Worm (Caenorhabditis elegans) whole organism, L4 larva: ENCODE results near the gene tag-342.
A peak's percentile ranks its signal among the peaks of the same experiment; 100 is the strongest.
"Not testable (repeated sequence)": the region's sequence is repeated elsewhere in the genome, so short reads cannot be mapped to it uniquely, and the experiment has no call there.

ENCODE experiments used
- D1046.2 ChIP-seq: fragments of 200-800 bp; sonication (Bioruptor generic); IDR thresholded peaks from 2 replicates; pipeline ENCODE4 v1.3.6; 2022; ENCODE audit warnings: missing genetic modification characterization, missing compliant biosample characterization
- F26F4.8 ChIP-seq: fragments of 200-800 bp; sonication (Bioruptor generic); conservative IDR thresholded peaks from 2 replicates; pipeline ENCODE4 v1.3.6; 2022; ENCODE audit warnings: missing genetic modification characterization, missing compliant biosample characterization
- Y105C5A.15 ChIP-seq: fragments of 200-800 bp; sonication (Bioruptor generic); IDR thresholded peaks from 2 replicates; pipeline ENCODE4 v1.3.6; 2022; ENCODE audit warnings: missing genetic modification characterization, missing compliant biosample characterization
- Y48G9A.11 ChIP-seq: fragments of 200-800 bp; sonication (Bioruptor generic); IDR thresholded peaks from 2 replicates; pipeline ENCODE4 v1.3.6; 2022; ENCODE audit warnings: missing genetic modification reagents, missing genetic modification characterization, missing compliant biosample characterization
- Y5F2A.4 ChIP-seq: fragments of 200-800 bp; sonication (Bioruptor generic); optimal IDR thresholded peaks from 2 replicates; lab custom pipeline; 2018; ENCODE audit warnings: mild to moderate bottlenecking, missing genetic modification characterization, missing compliant biosample characterization
- Y75B8A.6 ChIP-seq: fragments of 200-800 bp; sonication (Bioruptor generic); IDR thresholded peaks from 2 replicates; pipeline ENCODE4 v1.3.6; 2022; ENCODE audit warnings: missing genetic modification reagents, missing genetic modification characterization, missing compliant biosample characterization
- aha-1 ChIP-seq: fragments of 150-350 bp; peaks from one replicate; lab custom pipeline; 2014; ENCODE audit warnings: missing biosample characterization, missing genetic modification characterization
- aly-2 ChIP-seq: sonication (generic microtip); optimal IDR thresholded peaks from 2 replicates; lab custom pipeline; 2018; ENCODE audit warnings: missing biosample characterization, missing genetic modification characterization
- ceh-28 ChIP-seq: fragments of 150-350 bp; optimal IDR thresholded peaks from 2 replicates; lab custom pipeline; 2014; ENCODE audit warnings: missing biosample characterization, missing genetic modification reagents, missing genetic modification characterization
- ceh-44 ChIP-seq: fragments of 200-800 bp; sonication (Bioruptor generic); IDR thresholded peaks from 2 replicates; pipeline ENCODE4 v1.3.6; 2022; ENCODE audit warnings: missing genetic modification reagents, missing genetic modification characterization, missing compliant biosample characterization
- ctbp-1 ChIP-seq: fragments of 200-800 bp; sonication (Bioruptor generic); IDR thresholded peaks from 2 replicates; pipeline ENCODE4 v1.3.6; 2022; ENCODE audit warnings: missing genetic modification reagents, missing genetic modification characterization, missing compliant biosample characterization
- daf-12 ChIP-seq: fragments of 150-350 bp; optimal IDR thresholded peaks from 2 replicates; lab custom pipeline; 2014; ENCODE audit warnings: missing biosample characterization, missing genetic modification reagents, missing genetic modification characterization
- dmd-9 ChIP-seq: fragments of 200-800 bp; sonication (Bioruptor generic); IDR thresholded peaks from 2 replicates; pipeline ENCODE4 v1.3.6; 2022; ENCODE audit warnings: missing genetic modification reagents, missing genetic modification characterization, missing compliant biosample characterization
- dve-1 ChIP-seq: sonication (generic microtip); optimal IDR thresholded peaks from 2 replicates; lab custom pipeline; 2017; ENCODE audit warnings: antibody characterized with exemption, mild to moderate bottlenecking, missing genetic modification characterization, missing compliant biosample characterization; ENCODE audit not compliant: insufficient read depth
- egl-43 ChIP-seq: fragments of 200-800 bp; sonication (Bioruptor generic); IDR thresholded peaks from 2 replicates; pipeline ENCODE4 v1.3.6; 2022; ENCODE audit warnings: missing genetic modification reagents, missing genetic modification characterization, missing compliant biosample characterization
- hif-1 ChIP-seq, 2 experiments: sonication (generic microtip); optimal IDR thresholded peaks; 2 replicates each; lab custom pipeline; 2016 to 2017; ENCODE audit warnings: missing compliant biosample characterization in 2 of 2, missing genetic modification characterization in 2 of 2, missing genetic modification reagents in 2 of 2, missing genotype in 2 of 2, mild to moderate bottlenecking in 1 of 2
- hmg-1.1 ChIP-seq: fragments of 200-800 bp; sonication (Bioruptor generic); IDR thresholded peaks from 2 replicates; pipeline ENCODE4 v1.3.6; 2022; ENCODE audit warnings: missing genetic modification reagents, missing genetic modification characterization, missing compliant biosample characterization
- lim-7 ChIP-seq: fragments of 200-800 bp; sonication (Bioruptor generic); IDR thresholded peaks from 2 replicates; pipeline ENCODE4 v1.3.6; 2022; ENCODE audit warnings: missing genetic modification characterization, missing compliant biosample characterization
- lin-1 ChIP-seq: fragments of 200-800 bp; sonication (Bioruptor generic); IDR thresholded peaks from 2 replicates; pipeline ENCODE4 v1.3.6; 2022; ENCODE audit warnings: missing genetic modification reagents, missing genetic modification characterization, missing compliant biosample characterization
- lin-15B ChIP-seq: fragments of 150-350 bp; sonication (generic microtip); optimal IDR thresholded peaks from 3 replicates; lab custom pipeline; 2014; ENCODE audit warnings: missing biosample characterization, missing genetic modification characterization
- lir-3 ChIP-seq: sonication (generic microtip); optimal IDR thresholded peaks from 2 replicates; lab custom pipeline; 2016; ENCODE audit warnings: mild to moderate bottlenecking, missing genetic modification characterization, missing compliant biosample characterization
- madf-9 ChIP-seq: fragments of 200-800 bp; sonication (Bioruptor generic); conservative IDR thresholded peaks from 2 replicates; pipeline ENCODE4 v1.3.6; 2022; ENCODE audit warnings: missing genetic modification reagents, missing genetic modification characterization, missing compliant biosample characterization
- mdt-29 ChIP-seq: fragments of 200-800 bp; sonication (Bioruptor generic); IDR thresholded peaks from 2 replicates; pipeline ENCODE4 v1.3.6; 2022; ENCODE audit warnings: missing genetic modification reagents, missing genetic modification characterization, missing compliant biosample characterization
- nhr-28 ChIP-seq: fragments of 150-350 bp; optimal IDR thresholded peaks from 2 replicates; lab custom pipeline; 2014; ENCODE audit warnings: missing biosample characterization, missing genetic modification characterization
- nhr-41 ChIP-seq: fragments of 200-800 bp; sonication (Bioruptor generic); IDR thresholded peaks from 2 replicates; pipeline ENCODE4 v1.3.6; 2022; ENCODE audit warnings: missing genetic modification reagents, missing genetic modification characterization, missing compliant biosample characterization
- nhr-42 ChIP-seq: fragments of 200-800 bp; sonication (Bioruptor generic); IDR thresholded peaks from 2 replicates; pipeline ENCODE4 v1.3.6; 2022; ENCODE audit warnings: missing genetic modification characterization, missing compliant biosample characterization
- nhr-48 ChIP-seq: sonication (generic microtip); optimal IDR thresholded peaks from 2 replicates; lab custom pipeline; 2016; ENCODE audit warnings: mild to moderate bottlenecking, missing genetic modification characterization, missing compliant biosample characterization
- nhr-76 ChIP-seq: fragments of 150-350 bp; optimal IDR thresholded peaks from 2 replicates; lab custom pipeline; 2014; ENCODE audit warnings: missing biosample characterization, missing genetic modification characterization
- php-3 ChIP-seq: fragments of 200-800 bp; sonication (Bioruptor generic); IDR thresholded peaks from 2 replicates; pipeline ENCODE4 v1.3.6; 2022; ENCODE audit warnings: missing genetic modification reagents, missing genetic modification characterization, missing compliant biosample characterization
- rbr-2 ChIP-seq: sonication (generic microtip); optimal IDR thresholded peaks from 2 replicates; lab custom pipeline; 2016; ENCODE audit warnings: missing genotype, missing genetic modification characterization, missing compliant biosample characterization
- saeg-2 ChIP-seq: fragments of 200-800 bp; sonication (Bioruptor generic); IDR thresholded peaks from 2 replicates; pipeline ENCODE4 v1.3.6; 2022; ENCODE audit warnings: missing genetic modification reagents, missing genetic modification characterization, missing compliant biosample characterization
- sdz-12 ChIP-seq: fragments of 200-800 bp; sonication (Bioruptor generic); optimal IDR thresholded peaks from 2 replicates; lab custom pipeline; 2018; ENCODE audit warnings: mild to moderate bottlenecking, missing genetic modification characterization, missing compliant biosample characterization
- set-16 ChIP-seq: fragments of 200-800 bp; sonication (Bioruptor generic); IDR thresholded peaks from 2 replicates; pipeline ENCODE4 v1.3.6; 2022; ENCODE audit warnings: missing genetic modification reagents, missing genetic modification characterization, missing compliant biosample characterization
- snpc-1.2 ChIP-seq: fragments of 200-800 bp; sonication (Bioruptor generic); IDR thresholded peaks from 2 replicates; pipeline ENCODE4 v1.3.6; 2022; ENCODE audit warnings: missing genetic modification reagents, missing genetic modification characterization, missing compliant biosample characterization
- spr-1 ChIP-seq: sonication (generic microtip); optimal IDR thresholded peaks from 2 replicates; lab custom pipeline; 2016; ENCODE audit warnings: mild to moderate bottlenecking, missing genetic modification characterization, missing compliant biosample characterization
- tag-97 ChIP-seq: fragments of 200-800 bp; sonication (Bioruptor generic); IDR thresholded peaks from 2 replicates; pipeline ENCODE4 v1.3.6; 2022; ENCODE audit warnings: missing genetic modification characterization, missing compliant biosample characterization
- tra-1 ChIP-seq: fragments of 200-800 bp; sonication (Bioruptor generic); IDR thresholded peaks from 2 replicates; pipeline ENCODE4 v1.3.6; 2022; ENCODE audit warnings: missing genetic modification reagents, missing genetic modification characterization, missing compliant biosample characterization
- unc-62 ChIP-seq, 3 experiments: fragments of 150-350 bp in 1 of 3; sonication (generic microtip); optimal IDR thresholded peaks in 2 of 3; peaks in 1 of 3; 1 replicate in 1 of 3; 2 replicates in 2 of 3; lab custom pipeline; 2014 to 2017; ENCODE audit warnings: missing biosample characterization in 3 of 3, missing genetic modification characterization in 3 of 3, missing genetic modification reagents in 3 of 3, missing genotype in 1 of 3
- vab-7 ChIP-seq: fragments of 200-800 bp; sonication (Bioruptor generic); IDR thresholded peaks from 2 replicates; pipeline ENCODE4 v1.3.6; 2022; ENCODE audit warnings: missing genetic modification reagents, missing genetic modification characterization, missing compliant biosample characterization
- zip-2 ChIP-seq: fragments of 150-350 bp; optimal IDR thresholded peaks from 2 replicates; lab custom pipeline; 2014; ENCODE audit warnings: missing biosample characterization, missing genetic modification characterization
- ztf-7 ChIP-seq: fragments of 150-350 bp; optimal IDR thresholded peaks from 2 replicates; lab custom pipeline; 2014; ENCODE audit warnings: missing biosample characterization, missing genetic modification characterization

The tag-342 gene

ce11 chrIII:9443417-9444027, 24.4 kb upstream of the tag-342 start, which contains the start of gene pir-2 (continued):
- peak; percentile 89 for TF ChIP-seq ceh-28 (tag; lab: Kevin White, UChicago)
- no peak for TF ChIP-seq ceh-44
- no peak for TF ChIP-seq tag-97
- no peak for TF ChIP-seq daf-12
- no peak for TF ChIP-seq spr-1
- TF ChIP-seq aha-1 (tag; lab: Kevin White, UChicago): peak; percentile 71
- no peak for TF ChIP-seq lir-3
- peak; percentile 7 for TF ChIP-seq nhr-48 (tag; lab: Kevin White, UChicago)
- no peak for TF ChIP-seq snpc-1.2 (GFP tag; lab: Robert Waterston, UW)
- no peak for TF ChIP-seq lim-7
- TF ChIP-seq sdz-12 (GFP tag; lab: Kevin White, UChicago): no peak
- TF ChIP-seq Y75B8A.6 (GFP tag; lab: Robert Waterston, UW): no peak
- 0 out of 2 replicates have a peak, but pooled peaks have one; percentile 44 for TF ChIP-seq nhr-42 (GFP tag; lab: Robert Waterston, UW)
- TF ChIP-seq tra-1: no peak
- TF ChIP-seq Y48G9A.11 (GFP tag; lab: Robert Waterston, UW): no peak
- peak; percentile 69 for TF ChIP-seq nhr-28 (tag; lab: Kevin White, UChicago)
- peak; percentile 50 for TF ChIP-seq set-16 (GFP tag; lab: Robert Waterston, UW)
- no peak for TF ChIP-seq mdt-29
- TF ChIP-seq nhr-76 (tag; lab: Kevin White, UChicago): no peak
- no peak for TF ChIP-seq nhr-41
- peak; percentile 46 for TF ChIP-seq ztf-7 (tag; lab: Kevin White, UChicago)
- peak in 1 of 2 experiments; percentile 96 for TF ChIP-seq unc-62 (GFP tag; optimal IDR thresholded peaks at IDR 0.05 in 1 of 2; lab: Kevin White, UChicago)
- TF ChIP-seq unc-62 (tag; optimal IDR thresholded peaks at IDR 0.05; lab: Kevin White, UChicago): no peak
- TF ChIP-seq dve-1 (tag; lab: Kevin White, UChicago): peak; percentile 78
- TF ChIP-seq hmg-1.1 (GFP tag; lab: Robert Waterston, UW): peak; percentile 81
- no peak for TF ChIP-seq Y5F2A.4 (GFP tag; lab: Kevin White, UChicago)
- no peak for TF ChIP-seq zip-2
- TF ChIP-seq dmd-9 (GFP tag; lab: Robert Waterston, UW): no peak
- TF ChIP-seq lin-15B (tag; lab: Kevin White, UChicago): no peak
- TF ChIP-seq aly-2 (tag; lab: Kevin White, UChicago): no peak
- no peak for TF ChIP-seq php-3
- peak; percentile 38; the same call in 1 of the 2 replicates for TF ChIP-seq ctbp-1 (GFP tag; lab: Robert Waterston, UW)
- TF ChIP-seq rbr-2 (tag; lab: Kevin White, UChicago): peak; percentile 84

- TF ChIP-seq unc-62 (GFP tag; optimal IDR thresholded peaks at IDR 0.05 in 1 of 2; lab: Kevin White, UChicago) (peak in 1 of 2 experiments; percentile 36), aha-1 (tag; lab: Kevin White, UChicago) (peak; percentile 31)
- TF ChIP-seq unc-62 (tag; optimal IDR thresholded peaks at IDR 0.05; lab: Kevin White, UChicago): not testable (repeated sequence)
Observed at ce11 chrIII:9445699-9446098, 22.3 kb upstream of the tag-342 start.

ce11 chrIII:9447634-9448033, 20.3 kb upstream of the tag-342 start:
- 0 out of 2 replicates have a peak, but pooled peaks have one; percentile 11 for TF ChIP-seq F26F4.8 (GFP tag; lab: Robert Waterston, UW)
- TF ChIP-seq, all 104 proteins: peak for 1; not testable (repeated sequence) for 103

ce11 chrIII:9449831-9450230, 18.1 kb upstream of the tag-342 start, which contains the start of gene F54C8.6:
Gene F54C8.6, minus strand, starts transcription at chrIII:9449931.
- no peak for TF ChIP-seq Y105C5A.15
- no peak for TF ChIP-seq D1046.2 (GFP tag; lab: Robert Waterston, UW)
- TF ChIP-seq hif-1 (tag; optimal IDR thresholded peaks at IDR 0.05; lab: Kevin White, UChicago): no peak
- TF ChIP-seq sdz-12 (GFP tag; lab: Kevin White, UChicago): no peak
- no peak for TF ChIP-seq saeg-2 (GFP tag; lab: Robert Waterston, UW)
- TF ChIP-seq lin-15B (tag; lab: Kevin White, UChicago): no peak
- no peak for TF ChIP-seq mdt-29
- no peak for TF ChIP-seq dmd-9 (GFP tag; lab: Robert Waterston, UW)
- no peak for TF ChIP-seq madf-9 (GFP tag; lab: Robert Waterston, UW)
- TF ChIP-seq tra-1: no peak
- TF ChIP-seq egl-43 (GFP tag; lab: Robert Waterston, UW): no peak
- TF ChIP-seq nhr-28 (tag; lab: Kevin White, UChicago): no peak
- no peak for TF ChIP-seq lir-3
- TF ChIP-seq vab-7 (GFP tag; lab: Robert Waterston, UW): no peak
- no peak for TF ChIP-seq lin-1
